Worm (Caenorhabditis elegans) whole organism, L3 larva: ENCODE measurements around the gene W03G11.2.

Experiments used
- R02D3.7 ChIP-seq: fragments of 150-350 bp; optimal IDR thresholded peaks from 2 replicates; lab custom pipeline; 2014; ENCODE audit warnings: missing biosample characterization, missing genetic modification characterization
- ZK546.5 ChIP-seq: sonication (generic microtip); optimal IDR thresholded peaks from 2 replicates; lab custom pipeline; 2017; ENCODE audit warnings: missing biosample characterization, missing genetic modification characterization
- aly-2 ChIP-seq: fragments of 150-350 bp; optimal IDR thresholded peaks from 2 replicates; lab custom pipeline; 2014; ENCODE audit warnings: missing biosample characterization, missing genetic modification characterization
- ama-1 ChIP-seq: fragments of 150-350 bp; optimal IDR thresholded peaks from 2 replicates; lab custom pipeline; 2018
- ceh-16 ChIP-seq: sonication (generic microtip); optimal IDR thresholded peaks from 2 replicates; lab custom pipeline; 2017; ENCODE audit warnings: missing biosample characterization, missing genetic modification characterization
- ceh-28 ChIP-seq: fragments of 150-350 bp; optimal IDR thresholded peaks from 2 replicates; lab custom pipeline; 2014; ENCODE audit warnings: missing biosample characterization, missing genetic modification reagents, missing genetic modification characterization
- ceh-82 ChIP-seq: fragments of 150-350 bp; optimal IDR thresholded peaks from 2 replicates; lab custom pipeline; 2014; ENCODE audit warnings: missing biosample characterization, missing genetic modification characterization
- ceh-9 ChIP-seq: sonication (generic microtip); optimal IDR thresholded peaks from 2 replicates; lab custom pipeline; 2018; ENCODE audit warnings: missing biosample characterization, missing genetic modification characterization
- daf-12 ChIP-seq: fragments of 150-350 bp; optimal IDR thresholded peaks from 2 replicates; lab custom pipeline; 2014; ENCODE audit warnings: missing biosample characterization, missing genetic modification reagents, missing genetic modification characterization
- egl-27 ChIP-seq: sonication (generic microtip); optimal IDR thresholded peaks from 4 replicates; lab custom pipeline; 2017; ENCODE audit warnings: missing biosample characterization, missing genetic modification reagents, missing genetic modification characterization
- egl-5 ChIP-seq: fragments of 150-350 bp; optimal IDR thresholded peaks from 2 replicates; lab custom pipeline; 2017; ENCODE audit warnings: missing biosample characterization, missing genetic modification reagents, missing genetic modification characterization, inconsistent platforms
- elt-1 ChIP-seq: fragments of 150-350 bp; optimal IDR thresholded peaks from 2 replicates; lab custom pipeline; 2014; ENCODE audit warnings: missing biosample characterization, missing genetic modification characterization
- elt-2 ChIP-seq: sonication (generic microtip); optimal IDR thresholded peaks from 2 replicates; lab custom pipeline; 2016; ENCODE audit warnings: missing genetic modification reagents, mild to moderate bottlenecking, missing genetic modification characterization, missing compliant biosample characterization
- elt-3 ChIP-seq, 3 experiments: fragments of 150-350 bp in 1 of 3; sonication (generic microtip) in 2 of 3; optimal IDR thresholded peaks; 2 replicates in 2 of 3; 4 replicates in 1 of 3; lab custom pipeline; 2014 to 2017; ENCODE audit warnings: missing biosample characterization in 3 of 3, missing genetic modification characterization in 3 of 3
- eor-1 ChIP-seq, 2 experiments: fragments of 150-350 bp; optimal IDR thresholded peaks; 2 replicates each; lab custom pipeline; 2014 to 2018; ENCODE audit warnings: missing biosample characterization in 2 of 2, missing genetic modification characterization in 2 of 2
- fkh-10 ChIP-seq: sonication (generic microtip); optimal IDR thresholded peaks from 2 replicates; lab custom pipeline; 2017; ENCODE audit warnings: missing biosample characterization, missing genetic modification reagents, missing genetic modification characterization
- fkh-2 ChIP-seq: fragments of 150-350 bp; optimal IDR thresholded peaks from 2 replicates; lab custom pipeline; 2014; ENCODE audit warnings: missing biosample characterization, missing genetic modification reagents, missing genetic modification characterization
- fos-1 ChIP-seq: fragments of 150-350 bp; optimal IDR thresholded peaks from 2 replicates; lab custom pipeline; 2014; ENCODE audit warnings: missing biosample characterization, missing genetic modification characterization
- hmg-11 ChIP-seq: sonication (generic microtip); optimal IDR thresholded peaks from 2 replicates; lab custom pipeline; 2016; ENCODE audit warnings: missing genetic modification characterization, missing compliant biosample characterization
- jun-1 ChIP-seq: fragments of 150-350 bp; optimal IDR thresholded peaks from 2 replicates; lab custom pipeline; 2014; ENCODE audit warnings: missing biosample characterization, missing genetic modification reagents, missing genetic modification characterization
- lin-15B ChIP-seq: fragments of 150-350 bp; optimal IDR thresholded peaks from 2 replicates; lab custom pipeline; 2014; ENCODE audit warnings: missing biosample characterization, missing genetic modification characterization
- lin-39 ChIP-seq: fragments of 150-350 bp; optimal IDR thresholded peaks from 2 replicates; lab custom pipeline; 2018; ENCODE audit warnings: missing biosample characterization, missing genetic modification reagents, missing genetic modification characterization
- lsy-12 ChIP-seq: sonication (generic microtip); optimal IDR thresholded peaks from 2 replicates; lab custom pipeline; 2016; ENCODE audit warnings: mild to moderate bottlenecking, missing genetic modification characterization, missing compliant biosample characterization
- mdl-1 ChIP-seq: fragments of 150-350 bp; optimal IDR thresholded peaks from 2 replicates; lab custom pipeline; 2014; ENCODE audit warnings: missing biosample characterization, missing genetic modification characterization
- mml-1 ChIP-seq: fragments of 150-350 bp; sonication (generic microtip); optimal IDR thresholded peaks from 3 replicates; lab custom pipeline; 2014; ENCODE audit warnings: missing biosample characterization, missing genetic modification characterization
- nfya-1 ChIP-seq: sonication (generic microtip); optimal IDR thresholded peaks from 2 replicates; lab custom pipeline; 2017; ENCODE audit warnings: missing genetic modification characterization, mild to moderate bottlenecking, missing compliant biosample characterization, antibody characterized with exemption, moderate library complexity; ENCODE audit not compliant: insufficient read depth
- nhr-11 ChIP-seq: fragments of 150-350 bp; optimal IDR thresholded peaks from 2 replicates; lab custom pipeline; 2014; ENCODE audit warnings: missing biosample characterization, missing genetic modification characterization
- nhr-12 ChIP-seq: fragments of 150-350 bp; optimal IDR thresholded peaks from 2 replicates; lab custom pipeline; 2014; ENCODE audit warnings: missing biosample characterization, missing genetic modification characterization
- nhr-23 ChIP-seq: fragments of 150-350 bp; optimal IDR thresholded peaks from 2 replicates; lab custom pipeline; 2014; ENCODE audit warnings: missing biosample characterization, missing genetic modification reagents, missing genetic modification characterization
- nhr-237 ChIP-seq: fragments of 150-350 bp; optimal IDR thresholded peaks from 2 replicates; lab custom pipeline; 2014; ENCODE audit warnings: missing biosample characterization, missing genetic modification characterization
- nhr-25 ChIP-seq: sonication (generic microtip); optimal IDR thresholded peaks from 2 replicates; lab custom pipeline; 2017; ENCODE audit warnings: missing biosample characterization, missing genetic modification characterization
- nhr-28 ChIP-seq: fragments of 150-350 bp; optimal IDR thresholded peaks from 2 replicates; lab custom pipeline; 2014; ENCODE audit warnings: missing biosample characterization, missing genetic modification characterization
- nhr-43 ChIP-seq: sonication (generic microtip); optimal IDR thresholded peaks from 2 replicates; lab custom pipeline; 2016; ENCODE audit warnings: mild to moderate bottlenecking, missing genetic modification characterization, missing compliant biosample characterization; ENCODE audit not compliant: poor library complexity, severe bottlenecking
- nhr-67 ChIP-seq: fragments of 150-350 bp; optimal IDR thresholded peaks from 2 replicates; lab custom pipeline; 2014; ENCODE audit warnings: missing biosample characterization, missing genetic modification characterization
- nhr-76 ChIP-seq: fragments of 150-350 bp; sonication (generic microtip); optimal IDR thresholded peaks from 5 replicates; lab custom pipeline; 2014; ENCODE audit warnings: missing biosample characterization, missing genetic modification characterization
- nhr-77 ChIP-seq: fragments of 150-350 bp; optimal IDR thresholded peaks from 2 replicates; lab custom pipeline; 2014; ENCODE audit warnings: missing biosample characterization, missing genetic modification characterization
- pha-4 ChIP-seq: fragments of 150-350 bp; optimal IDR thresholded peaks from 2 replicates; lab custom pipeline; 2014; ENCODE audit warnings: missing biosample characterization, missing genetic modification reagents, missing genetic modification characterization
- pqm-1 ChIP-seq: fragments of 150-350 bp; optimal IDR thresholded peaks from 2 replicates; lab custom pipeline; 2017; ENCODE audit warnings: missing biosample characterization, missing genetic modification characterization, inconsistent platforms
- sea-2 ChIP-seq: fragments of 150-350 bp; sonication (generic microtip); optimal IDR thresholded peaks from 4 replicates; lab custom pipeline; 2014; ENCODE audit warnings: missing biosample characterization, missing genetic modification reagents, missing genetic modification characterization
- skn-1 ChIP-seq: fragments of 150-350 bp; optimal IDR thresholded peaks from 2 replicates; lab custom pipeline; 2014; ENCODE audit warnings: missing biosample characterization, missing genetic modification characterization
- snpc-4 ChIP-seq: fragments of 150-350 bp; optimal IDR thresholded peaks from 2 replicates; lab custom pipeline; 2014; ENCODE audit warnings: missing biosample characterization, missing genetic modification characterization
- tbx-2 ChIP-seq: sonication (generic microtip); optimal IDR thresholded peaks from 2 replicates; lab custom pipeline; 2016; ENCODE audit warnings: mild to moderate bottlenecking, missing genetic modification characterization, missing compliant biosample characterization
- unc-39 ChIP-seq: sonication (generic microtip); optimal IDR thresholded peaks from 4 replicates; lab custom pipeline; 2017; ENCODE audit warnings: missing biosample characterization, missing genetic modification characterization
- unc-62 ChIP-seq: fragments of 150-350 bp; sonication (generic microtip); optimal IDR thresholded peaks from 4 replicates; lab custom pipeline; 2014; ENCODE audit warnings: missing biosample characterization, missing genetic modification reagents, missing genetic modification characterization
- zag-1 ChIP-seq: fragments of 150-350 bp; optimal IDR thresholded peaks from 2 replicates; lab custom pipeline; 2014; ENCODE audit warnings: missing biosample characterization, missing genetic modification characterization
- ztf-11 ChIP-seq: fragments of 150-350 bp; optimal IDR thresholded peaks from 2 replicates; lab custom pipeline; 2014; ENCODE audit warnings: missing biosample characterization, missing genetic modification characterization
- ztf-4 ChIP-seq: fragments of 150-350 bp; optimal IDR thresholded peaks from 2 replicates; lab custom pipeline; 2014; ENCODE audit warnings: missing biosample characterization, missing genetic modification characterization

Gene W03G11.2

ce11 chrX:12114024-12114423 is 5.6 kb upstream of the W03G11.2 start, which contains the start of gene lgc-15:
lgc-15 (plus strand) TSS chrX:12114324.
- TF ChIP-seq ama-1 (lab: Kevin White, UChicago) (no peak), egl-27 (tag; lab: Kevin White, UChicago) (no peak), ceh-9 (tag; lab: Kevin White, UChicago) (no peak), eor-1 (tag; optimal IDR thresholded peaks at IDR 0.05; lab: Kevin White, UChicago) (no peak), nfya-1 (tag; lab: Kevin White, UChicago) (no peak), nhr-25 (tag; lab: Kevin White, UChicago) (no peak), daf-12 (tag; lab: Kevin White, UChicago) (no peak), elt-3 (tag; optimal IDR thresholded peaks at IDR 0.05; lab: Kevin White, UChicago) (no peak), nhr-12 (tag; lab: Kevin White, UChicago) (no peak), ztf-4 (tag; lab: Kevin White, UChicago) (no peak)

ce11 chrX:12111213-12111612 is 2.8 kb upstream of the W03G11.2 start, which contains the start of gene lgc-14:
lgc-14 (plus strand) TSS chrX:12111513.
- no peak for TF ChIP-seq ceh-28 (tag; lab: Kevin White, UChicago)
- no peak for TF ChIP-seq unc-62
- TF ChIP-seq egl-27 (tag; lab: Kevin White, UChicago) = no peak
- no peak for TF ChIP-seq nhr-43
- no peak for TF ChIP-seq fkh-10 (GFP tag; lab: Kevin White, UChicago)
- no peak for TF ChIP-seq fkh-2
- no peak for TF ChIP-seq fos-1 (tag; lab: Kevin White, UChicago)
- TF ChIP-seq nhr-12 (tag; lab: Kevin White, UChicago) = no peak
- TF ChIP-seq, all 47 proteins: peak for 0

- TF ChIP-seq ceh-9 (tag; lab: Kevin White, UChicago) (no peak), ztf-11 (tag; lab: Kevin White, UChicago) (peak; percentile 6), fos-1 (tag; lab: Kevin White, UChicago) (no peak), lin-39 (tag; lab: Kevin White, UChicago) (peak; percentile 75), zag-1 (tag; lab: Kevin White, UChicago) (no peak), elt-2 (tag; lab: Kevin White, UChicago) (peak; percentile 42), tbx-2 (tag; lab: Kevin White, UChicago) (peak; percentile 79), nhr-23 (tag; lab: Kevin White, UChicago) (peak; percentile 55), eor-1 (tag; optimal IDR thresholded peaks at IDR 0.05; lab: Kevin White, UChicago) (no peak), lsy-12 (peak; percentile 65), nhr-77 (tag; lab: Kevin White, UChicago) (peak; percentile 14), ceh-82 (tag; lab: Kevin White, UChicago) (peak; percentile 78), R02D3.7 (tag; lab: Kevin White, UChicago) (peak; percentile 20), nhr-28 (tag; lab: Kevin White, UChicago) (no peak), ama-1 (lab: Kevin White, UChicago) (no peak), hmg-11 (no peak), unc-39 (tag; lab: Kevin White, UChicago) (no peak), nhr-12 (tag; lab: Kevin White, UChicago) (no peak), sea-2 (GFP tag; lab: Kevin White, UChicago) (peak; percentile 81), ZK546.5 (tag; lab: Kevin White, UChicago) (no peak), pha-4 (tag; lab: Kevin White, UChicago) (no peak), skn-1 (tag; lab: Kevin White, UChicago) (no peak), unc-62 (peak; percentile 17), elt-3 (tag; optimal IDR thresholded peaks at IDR 0.05; lab: Kevin White, UChicago) (peak in 1 of 3 experiments; percentile 25), nhr-67 (no peak), nfya-1 (tag; lab: Kevin White, UChicago) (peak; percentile 67), fkh-2 (peak; percentile 20), lin-15B (tag; lab: Kevin White, UChicago) (peak; percentile 4), egl-27 (tag; lab: Kevin White, UChicago) (peak; percentile 48), ceh-28 (tag; lab: Kevin White, UChicago) (peak; percentile 41), fkh-10 (GFP tag; lab: Kevin White, UChicago) (no peak), daf-12 (tag; lab: Kevin White, UChicago) (no peak), aly-2 (tag; lab: Kevin White, UChicago) (no peak), nhr-43 (peak; percentile 85), nhr-25 (tag; lab: Kevin White, UChicago) (peak; percentile 25), elt-1 (no peak), snpc-4 (peak; percentile 3), nhr-237 (tag; lab: Kevin White, UChicago) (no peak), pqm-1 (tag; lab: Kevin White, UChicago) (no peak), mml-1 (tag; lab: Kevin White, UChicago) (no peak), nhr-11 (tag; lab: Kevin White, UChicago) (no peak), nhr-76 (tag; lab: Kevin White, UChicago) (peak; percentile 33), ztf-4 (tag; lab: Kevin White, UChicago) (no peak), mdl-1 (tag; lab: Kevin White, UChicago) (no peak), egl-5 (tag; lab: Kevin White, UChicago) (peak; percentile 26), ceh-16 (tag; lab: Kevin White, UChicago) (no peak), jun-1 (peak; percentile 20)
Measured at ce11 chrX:12106004-12106403, 2.4 kb downstream of the W03G11.2 start.
